Fruit fly (Drosophila melanogaster) whole organism, embryonic: ENCODE measurements around the gene CG18262.

Experiments used
- Ada2b ChIP-seq: fragments of 200-800 bp; sonication (Bioruptor generic); IDR thresholded peaks from 2 replicates; pipeline ENCODE4 v1.3.6; 2022; ENCODE audit warnings: missing biosample characterization, missing genetic modification characterization
- Antp ChIP-seq: fragments of 200-800 bp; sonication (Bioruptor generic); optimal IDR thresholded peaks from 3 replicates; lab custom pipeline; 2016; ENCODE audit warnings: missing biosample characterization, missing genetic modification characterization
- CG10321 ChIP-seq: fragments of 200-800 bp; sonication (Bioruptor generic); IDR thresholded peaks from 2 replicates; pipeline ENCODE4 v1.3.6; 2022; ENCODE audit warnings: missing biosample characterization, missing genetic modification characterization
- CG11085 ChIP-seq: fragments of 200-800 bp; sonication (Bioruptor generic); IDR thresholded peaks from 2 replicates; pipeline ENCODE4 v1.3.6; 2022; ENCODE audit warnings: missing biosample characterization, missing genetic modification characterization
- CG13123 ChIP-seq: fragments of 200-800 bp; sonication (Bioruptor generic); optimal IDR thresholded peaks from 2 replicates; lab custom pipeline; 2016; ENCODE audit warnings: missing biosample characterization, missing genetic modification characterization
- CG13424 ChIP-seq: fragments of 200-800 bp; sonication (Bioruptor generic); optimal IDR thresholded peaks from 2 replicates; lab custom pipeline; 2019; ENCODE audit warnings: missing biosample characterization, mild to moderate bottlenecking, missing genetic modification characterization, moderate library complexity
- CG14965 ChIP-seq: fragments of 200-800 bp; sonication (Bioruptor generic); optimal IDR thresholded peaks from 2 replicates; lab custom pipeline; 2016; ENCODE audit warnings: missing biosample characterization, missing genetic modification characterization, borderline replicate concordance
- CG32772 ChIP-seq: fragments of 200-800 bp; sonication (Bioruptor generic); IDR thresholded peaks from 2 replicates; pipeline ENCODE4 v1.3.6; 2022; ENCODE audit warnings: missing biosample characterization, missing genetic modification characterization
- CG4282 ChIP-seq: fragments of 200-800 bp; sonication (Bioruptor generic); optimal IDR thresholded peaks from 2 replicates; lab custom pipeline; 2016; ENCODE audit warnings: missing biosample characterization, missing genetic modification characterization
- CG4360 ChIP-seq: fragments of 200-800 bp; sonication (Bioruptor generic); IDR thresholded peaks from 2 replicates; pipeline ENCODE4 v1.3.6; 2022; ENCODE audit warnings: missing biosample characterization, missing genetic modification characterization
- CG4707 ChIP-seq: fragments of 200-800 bp; sonication (Bioruptor generic); optimal IDR thresholded peaks from 2 replicates; lab custom pipeline; 2018; ENCODE audit warnings: missing biosample characterization, mild to moderate bottlenecking, missing genetic modification characterization, moderate library complexity
- CG4730 ChIP-seq: fragments of 200-800 bp; sonication (Bioruptor generic); IDR thresholded peaks from 2 replicates; pipeline ENCODE4 v1.3.6; 2022; ENCODE audit warnings: missing biosample characterization, missing genetic modification characterization
- CG6813 ChIP-seq: fragments of 200-800 bp; sonication (Bioruptor generic); optimal IDR thresholded peaks from 2 replicates; lab custom pipeline; 2017; ENCODE audit warnings: missing biosample characterization, missing genetic modification characterization, mild to moderate bottlenecking, moderate library complexity, missing genetic modification reagents
- CG7963 ChIP-seq: fragments of 200-800 bp; sonication (Bioruptor generic); IDR thresholded peaks from 3 replicates; pipeline ENCODE4 v1.3.6; 2022; ENCODE audit warnings: missing biosample characterization, missing genetic modification characterization; ENCODE audit not compliant: partially characterized antibody
- CG8359 ChIP-seq: fragments of 200-800 bp; sonication (Bioruptor generic); optimal IDR thresholded peaks from 2 replicates; lab custom pipeline; 2017; ENCODE audit warnings: missing biosample characterization, mild to moderate bottlenecking, missing genetic modification characterization, borderline replicate concordance
- Camta ChIP-seq: fragments of 200-800 bp; sonication (Bioruptor generic); optimal IDR thresholded peaks from 2 replicates; lab custom pipeline; 2016; ENCODE audit warnings: missing biosample characterization, missing genetic modification characterization
- Gsc ChIP-seq: fragments of 200-800 bp; sonication (Bioruptor generic); IDR thresholded peaks from 2 replicates; pipeline ENCODE4 v1.3.6; 2022; ENCODE audit warnings: missing biosample characterization, missing genetic modification characterization
- Hmx ChIP-seq: fragments of 200-800 bp; sonication (Bioruptor generic); optimal IDR thresholded peaks from 2 replicates; lab custom pipeline; 2016; ENCODE audit warnings: missing biosample characterization, missing genetic modification characterization
- Hr39 ChIP-seq: fragments of >200 bp; optimal IDR thresholded peaks from 2 replicates; lab custom pipeline; 2017
- MESR4 ChIP-seq: fragments of 200-800 bp; sonication (Bioruptor generic); optimal IDR thresholded peaks from 2 replicates; lab custom pipeline; 2018; ENCODE audit warnings: missing biosample characterization, mild to moderate bottlenecking, missing genetic modification characterization, moderate library complexity
- Meics ChIP-seq: fragments of 200-800 bp; sonication (Bioruptor generic); optimal IDR thresholded peaks from 2 replicates; lab custom pipeline; 2017; ENCODE audit warnings: missing biosample characterization, mild to moderate bottlenecking, missing genetic modification characterization
- Mes4 ChIP-seq: fragments of 200-800 bp; sonication (Bioruptor generic); optimal IDR thresholded peaks from 2 replicates; lab custom pipeline; 2016; ENCODE audit warnings: missing biosample characterization, missing genetic modification characterization
- Nf-YC ChIP-seq: fragments of 200-800 bp; optimal IDR thresholded peaks from 3 replicates; lab custom pipeline; 2019; ENCODE audit warnings: missing biosample characterization, mild to moderate bottlenecking, missing genetic modification characterization, moderate library complexity
- Oli ChIP-seq: fragments of 200-800 bp; sonication (Bioruptor generic); optimal IDR thresholded peaks from 2 replicates; lab custom pipeline; 2018; ENCODE audit warnings: missing biosample characterization, mild to moderate bottlenecking, missing genetic modification characterization, moderate library complexity
- Optix ChIP-seq: fragments of 200-800 bp; sonication (Bioruptor generic); IDR thresholded peaks from 3 replicates; pipeline ENCODE4 v1.3.6; 2022; ENCODE audit warnings: missing biosample characterization, missing genetic modification characterization
- Scr ChIP-seq: fragments of 200-800 bp; sonication (Bioruptor generic); IDR thresholded peaks from 2 replicates; pipeline ENCODE4 v1.3.6; 2022; ENCODE audit warnings: missing biosample characterization, missing genetic modification characterization; ENCODE audit not compliant: partially characterized antibody
- Sox102F ChIP-seq: fragments of 200-800 bp; sonication (Bioruptor generic); optimal IDR thresholded peaks from 2 replicates; lab custom pipeline; 2018; ENCODE audit warnings: missing biosample characterization, mild to moderate bottlenecking, missing genetic modification characterization, moderate library complexity
- Xbp1 ChIP-seq: fragments of 200-800 bp; sonication (Bioruptor generic); optimal IDR thresholded peaks from 3 replicates; lab custom pipeline; 2016; ENCODE audit warnings: missing biosample characterization, mild to moderate bottlenecking, missing genetic modification characterization
- Xrp1 ChIP-seq: fragments of 200-800 bp; sonication (Bioruptor generic); IDR thresholded peaks from 2 replicates; pipeline ENCODE4 v1.3.6; 2022; ENCODE audit warnings: missing biosample characterization, missing genetic modification characterization
- ac ChIP-seq: fragments of 200-800 bp; sonication (Bioruptor generic); optimal IDR thresholded peaks from 3 replicates; lab custom pipeline; 2017; ENCODE audit warnings: missing biosample characterization, mild to moderate bottlenecking, missing genetic modification characterization
- amos ChIP-seq: fragments of 200-800 bp; sonication (Bioruptor generic); IDR thresholded peaks from 2 replicates; pipeline ENCODE4 v1.3.6; 2022; ENCODE audit warnings: missing biosample characterization, missing genetic modification characterization; ENCODE audit not compliant: partially characterized antibody
- croc ChIP-seq: fragments of 200-800 bp; sonication (Bioruptor generic); conservative IDR thresholded peaks from 3 replicates; pipeline ENCODE4 v1.3.6; 2022; ENCODE audit warnings: missing biosample characterization, missing genetic modification characterization
- fd3F ChIP-seq: fragments of 200-800 bp; sonication (Bioruptor generic); optimal IDR thresholded peaks from 2 replicates; lab custom pipeline; 2018; ENCODE audit warnings: missing biosample characterization, mild to moderate bottlenecking, missing genetic modification characterization, moderate library complexity
- fd96Cb ChIP-seq: fragments of 200-800 bp; sonication (Bioruptor generic); optimal IDR thresholded peaks from 2 replicates; lab custom pipeline; 2018; ENCODE audit warnings: missing biosample characterization, mild to moderate bottlenecking, missing genetic modification characterization, moderate library complexity
- grn ChIP-seq: fragments of 200-800 bp; sonication (Bioruptor generic); optimal IDR thresholded peaks from 3 replicates; lab custom pipeline; 2017; ENCODE audit warnings: missing biosample characterization, missing genetic modification characterization
- hkb ChIP-seq, 2 experiments: fragments of 200-800 bp in 1 of 2; fragments of >200 bp in 1 of 2; sonication (Bioruptor generic) in 1 of 2; IDR thresholded peaks in 1 of 2; optimal IDR thresholded peaks in 1 of 2; 2 replicates each; pipeline versions ENCODE4 v1.3.6 to Lab custom; 2017 to 2022; ENCODE audit warnings: missing biosample characterization in 1 of 2, missing genetic modification characterization in 1 of 2
- jumu ChIP-seq: fragments of 200-800 bp; sonication (Bioruptor generic); optimal IDR thresholded peaks from 3 replicates; lab custom pipeline; 2016; ENCODE audit warnings: missing biosample characterization, missing genetic modification characterization
- kni ChIP-seq: fragments of 200-800 bp; sonication (Bioruptor generic); optimal IDR thresholded peaks from 3 replicates; lab custom pipeline; 2017; ENCODE audit warnings: mild to moderate bottlenecking, missing biosample characterization, missing genetic modification reagents, missing genetic modification characterization
- maf-S ChIP-seq: fragments of 200-800 bp; sonication (Bioruptor generic); optimal IDR thresholded peaks from 2 replicates; lab custom pipeline; 2016; ENCODE audit warnings: missing biosample characterization, missing genetic modification characterization
- nau ChIP-seq: fragments of 200-800 bp; sonication (Bioruptor generic); optimal IDR thresholded peaks from 3 replicates; lab custom pipeline; 2017; ENCODE audit warnings: missing biosample characterization, mild to moderate bottlenecking, missing genetic modification characterization, missing genetic modification reagents
- oc ChIP-seq: fragments of 200-800 bp; sonication (Bioruptor generic); optimal IDR thresholded peaks from 2 replicates; lab custom pipeline; 2018; ENCODE audit warnings: missing biosample characterization, mild to moderate bottlenecking, missing genetic modification characterization, moderate library complexity
- otp ChIP-seq: fragments of 200-800 bp; sonication (Bioruptor generic); IDR thresholded peaks from 3 replicates; pipeline ENCODE4, ENCODE4 v1.3.6; 2022; ENCODE audit warnings: missing biosample characterization, missing genetic modification characterization
- pfk ChIP-seq: fragments of 200-800 bp; sonication (Bioruptor generic); optimal IDR thresholded peaks from 2 replicates; lab custom pipeline; 2018; ENCODE audit warnings: missing biosample characterization, mild to moderate bottlenecking, missing genetic modification characterization, moderate library complexity
- pita ChIP-seq: fragments of 200-800 bp; sonication (Bioruptor generic); optimal IDR thresholded peaks from 2 replicates; lab custom pipeline; 2017; ENCODE audit warnings: missing biosample characterization, mild to moderate bottlenecking, missing genetic modification characterization
- pros ChIP-seq: fragments of 200-800 bp; sonication (Bioruptor generic); optimal IDR thresholded peaks from 3 replicates; lab custom pipeline; 2019; ENCODE audit warnings: missing biosample characterization, mild to moderate bottlenecking, missing genetic modification characterization, moderate library complexity
- sima ChIP-seq: fragments of 200-800 bp; sonication (Bioruptor generic); optimal IDR thresholded peaks from 2 replicates; lab custom pipeline; 2016; ENCODE audit warnings: missing biosample characterization, missing genetic modification characterization
- trh ChIP-seq: fragments of 200-800 bp; sonication (Bioruptor generic); optimal IDR thresholded peaks from 2 replicates; lab custom pipeline; 2016; ENCODE audit warnings: missing biosample characterization, missing genetic modification characterization
- unc-4 ChIP-seq: fragments of 200-800 bp; sonication (Bioruptor generic); IDR thresholded peaks from 2 replicates; pipeline ENCODE4 v1.3.6; 2022; ENCODE audit warnings: missing biosample characterization, missing genetic modification characterization; ENCODE audit not compliant: partially characterized antibody
- yki ChIP-seq: fragments of >200 bp; optimal IDR thresholded peaks from 3 replicates; lab custom pipeline; 2018
- zfh1 ChIP-seq: fragments of 200-800 bp; sonication (Bioruptor generic); IDR thresholded peaks from 3 replicates; pipeline ENCODE4 v1.3.6; 2022; ENCODE audit warnings: missing biosample characterization, missing genetic modification characterization

Gene CG18262

dm6 chrX:8157294-8157693 is 4.5 kb downstream of the CG18262 start, which contains the start of the genes Traf6 and GIIIspla2 (continued):
- TF ChIP-seq yki (lab: Kevin White, UChicago) (no peak), sima (GFP tag; lab: Kevin White, UChicago) (no peak), grn (GFP tag; lab: Kevin White, UChicago) (no peak), unc-4 (0 out of 2 replicates have a peak, but pooled peaks have one; percentile 25), CG4282 (GFP tag; lab: Kevin White, UChicago) (no peak), maf-S (GFP tag; lab: Kevin White, UChicago) (peak; percentile 50), jumu (GFP tag; lab: Kevin White, UChicago) (peak; percentile 74), oc (tag; lab: Kevin White, UChicago) (no peak), CG13424 (tag; lab: Kevin White, UChicago) (peak; percentile 83), Oli (tag; lab: Kevin White, UChicago) (peak; percentile 70), Camta (GFP tag; lab: Kevin White, UChicago) (peak; percentile 63), Ada2b (GFP tag; lab: Robert Waterston, UW) (peak; percentile 65), CG4730 (peak; percentile 44), fd3F (GFP tag; lab: Kevin White, UChicago) (peak; percentile 66), Sox102F (GFP tag; lab: Kevin White, UChicago) (no peak), pita (GFP tag; lab: Kevin White, UChicago) (no peak), Hr39 (lab: Kevin White, UChicago) (no peak), Antp (GFP tag; lab: Kevin White, UChicago) (peak; percentile 10), nau (GFP tag; lab: Kevin White, UChicago) (no peak), Nf-YC (tag; lab: Kevin White, UChicago) (peak; percentile 73), Mes4 (GFP tag; lab: Kevin White, UChicago) (peak; percentile 31), croc (GFP tag; lab: Robert Waterston, UW) (peak; percentile 46; the same call in 2 of the 3 replicates), CG10321 (GFP tag; lab: Robert Waterston, UW) (no peak), ac (GFP tag; lab: Kevin White, UChicago) (no peak), Optix (GFP tag; lab: Robert Waterston, UW) (peak; percentile 62; the same call in 2 of the 3 replicates), CG14965 (GFP tag; lab: Kevin White, UChicago) (no peak), fd96Cb (tag; lab: Kevin White, UChicago) (peak; percentile 66), Meics (peak; percentile 79), zfh1 (GFP tag; lab: Robert Waterston, UW) (peak; percentile 83), MESR4 (GFP tag; lab: Kevin White, UChicago) (peak; percentile 57), pros (GFP tag; lab: Kevin White, UChicago) (no peak), Gsc (GFP tag; lab: Robert Waterston, UW) (peak; percentile 37; the same call in 1 of the 2 replicates), kni (GFP tag; lab: Kevin White, UChicago) (peak; percentile 41), CG8359 (GFP tag; lab: Kevin White, UChicago) (no peak), Hmx (GFP tag; lab: Kevin White, UChicago) (no peak), CG32772 (GFP tag; lab: Robert Waterston, UW) (peak; percentile 61), CG4360 (GFP tag; lab: Robert Waterston, UW) (no peak), CG7963 (GFP tag; lab: Robert Waterston, UW) (no peak), Scr (peak; percentile 49), trh (GFP tag; lab: Kevin White, UChicago) (no peak), CG6813 (GFP tag; lab: Kevin White, UChicago) (no peak), amos (GFP tag; lab: Robert Waterston, UW) (no peak), Xrp1 (GFP tag; lab: Robert Waterston, UW) (peak; percentile 81), CG4707 (GFP tag; lab: Kevin White, UChicago) (no peak), pfk (GFP tag; lab: Kevin White, UChicago) (no peak), otp (GFP tag; lab: Robert Waterston, UW) (0 out of 3 replicates have a peak, but pooled peaks have one; percentile 24), Xbp1 (peak; percentile 75), CG13123 (GFP tag; lab: Kevin White, UChicago) (peak; percentile 41), hkb (optimal IDR thresholded peaks at IDR 0.05; lab: Kevin White, UChicago) (no peak), hkb (GFP tag; IDR thresholded peaks at IDR 0.05; lab: Robert Waterston, UW) (peak; percentile 71), CG11085 (GFP tag; lab: Robert Waterston, UW) (peak; percentile 69)
